Fruit fly (Drosophila melanogaster): ENCODE measurements around the gene lost.

The lost gene

dm6 chr3R:4394654-4395581, 8.0 kb upstream of the lost start (continued):
- peak; percentile 79 for TF ChIP-seq CG7556 (GFP tag; optimal IDR thresholded peaks at IDR 0.05)
- TF ChIP-seq maf-S (GFP tag; optimal IDR thresholded peaks at IDR 0.05), result peak; percentile 76
- no peak for TF ChIP-seq CG2129 (GFP tag; IDR thresholded peaks at IDR 0.05; ENCODE audit: partially characterized antibody)
- TF ChIP-seq CG33213 (GFP tag; optimal IDR thresholded peaks at IDR 0.05), result peak; percentile 77
- peak; percentile 81 for TF ChIP-seq Mes4 (GFP tag; optimal IDR thresholded peaks at IDR 0.05)
- TF ChIP-seq zf30C (GFP tag; optimal IDR thresholded peaks at IDR 0.05), result no peak
- TF ChIP-seq CG6175 (GFP tag; IDR thresholded peaks at IDR 0.05), result peak; percentile 63; the same call in 1 of the 3 replicates
- peak; percentile 45 for TF ChIP-seq MTF-1 (GFP tag; optimal IDR thresholded peaks at IDR 0.05; ENCODE audit: borderline replicate concordance)
- 0 out of 2 replicates have a peak, but pooled peaks have one; percentile 17 for TF ChIP-seq Dref (GFP tag; IDR thresholded peaks at IDR 0.05)
- TF ChIP-seq zen (tag; optimal IDR thresholded peaks at IDR 0.05), result peak; percentile 64
- TF ChIP-seq CG7963 (GFP tag; IDR thresholded peaks at IDR 0.05; ENCODE audit: partially characterized antibody), result no peak
- peak; percentile 76; the same call in 1 of the 2 replicates for TF ChIP-seq ara (GFP tag; IDR thresholded peaks at IDR 0.05)
- peak; percentile 89 for TF ChIP-seq CG12071 (GFP tag; optimal IDR thresholded peaks at IDR 0.05)
- peak; percentile 41 for TF ChIP-seq psq (GFP tag; optimal IDR thresholded peaks at IDR 0.05)
- no peak for TF ChIP-seq stwl (tag; optimal IDR thresholded peaks at IDR 0.05)
- peak; percentile 68 for TF ChIP-seq CG7987 (GFP tag; optimal IDR thresholded peaks at IDR 0.05)
- peak; percentile 93 for TF ChIP-seq ci (GFP tag; IDR thresholded peaks at IDR 0.05)
- no peak for TF ChIP-seq hkb (optimal IDR thresholded peaks at IDR 0.05)
- peak; percentile 94 for TF ChIP-seq hkb (GFP tag; IDR thresholded peaks at IDR 0.05)
- TF ChIP-seq CG13424 (tag; optimal IDR thresholded peaks at IDR 0.05), result peak; percentile 84
- TF ChIP-seq CG8944 (GFP tag; optimal IDR thresholded peaks at IDR 0.05), result peak; percentile 87
- TF ChIP-seq CG5245 (GFP tag; optimal IDR thresholded peaks at IDR 0.05), result peak; percentile 71
- TF ChIP-seq CG12942 (GFP tag; optimal IDR thresholded peaks at IDR 0.05), result peak; percentile 66
- TF ChIP-seq CG4617 (GFP tag; optimal IDR thresholded peaks at IDR 0.05; ENCODE audit: borderline replicate concordance), result peak; percentile 50
- TF ChIP-seq CG12299 (tag; optimal IDR thresholded peaks at IDR 0.05), result peak; percentile 61
- TF ChIP-seq CG7839 (tag; optimal IDR thresholded peaks at IDR 0.05), result peak; percentile 94
- peak; percentile 88 for TF ChIP-seq Fer3 (tag; optimal IDR thresholded peaks at IDR 0.05)
- TF ChIP-seq CG10267 (tag; optimal IDR thresholded peaks at IDR 0.05), result peak; percentile 77
- peak; percentile 80 for TF ChIP-seq CG18476 (GFP tag; optimal IDR thresholded peaks at IDR 0.05)
- TF ChIP-seq Ets65A (GFP tag), result peak; percentile 99
- peak; percentile 66 for TF ChIP-seq CG31224 (GFP tag; IDR thresholded peaks at IDR 0.05)
- peak; percentile 80 for TF ChIP-seq CG14014 (GFP tag; IDR thresholded peaks at IDR 0.05)
- peak; percentile 87 for TF ChIP-seq salm (tag; optimal IDR thresholded peaks at IDR 0.05)
- no peak for TF ChIP-seq CkIIα-i1 (GFP tag; IDR thresholded peaks at IDR 0.05)
- TF ChIP-seq Aef1 (GFP tag; IDR thresholded peaks at IDR 0.05), result peak; percentile 83
- peak; percentile 5 for TF ChIP-seq B-H2 (GFP tag; optimal IDR thresholded peaks at IDR 0.05)
- TF ChIP-seq Blimp-1 (GFP tag; optimal IDR thresholded peaks at IDR 0.05), result no peak
- peak; percentile 70 for TF ChIP-seq NC2β (GFP tag; optimal IDR thresholded peaks at IDR 0.05)
- no peak for TF ChIP-seq eve (GFP tag; optimal IDR thresholded peaks at IDR 0.05)
- peak; percentile 57 for TF ChIP-seq kah (GFP tag; optimal IDR thresholded peaks at IDR 0.05)
- peak; percentile 75 for TF ChIP-seq CG9437 (GFP tag; optimal IDR thresholded peaks at IDR 0.05)
- TF ChIP-seq CG17361 (GFP tag; IDR thresholded peaks at IDR 0.05), result peak; percentile 83
- peak; percentile 76 to 93 for TF ChIP-seq Hr51 (GFP tag; optimal IDR thresholded peaks at IDR 0.05)
- peak; percentile 86 for TF ChIP-seq phol (tag; optimal IDR thresholded peaks at IDR 0.05)
- peak; percentile 65 for TF ChIP-seq CG12236 (GFP tag; optimal IDR thresholded peaks at IDR 0.05)
- TF ChIP-seq CG15514 (GFP tag; optimal IDR thresholded peaks at IDR 0.05), result peak; percentile 78
- TF ChIP-seq tio (GFP tag; optimal IDR thresholded peaks at IDR 0.05), result peak; percentile 63
- no peak for TF ChIP-seq TFAM (GFP tag; optimal IDR thresholded peaks at IDR 0.05)

All from whole organism, embryonic.